Worm (Caenorhabditis elegans): ENCODE results near the gene Y116A8C.29.

ce11 chrIV:17126512-17126911 is 32.7 kb downstream of the Y116A8C.29 start:
- TF ChIP-seq saeg-2 (GFP tag; IDR thresholded peaks at IDR 0.05) (no peak), hif-1 (tag; optimal IDR thresholded peaks at IDR 0.05) (no peak), spr-1 (tag; optimal IDR thresholded peaks at IDR 0.05) (no peak), daf-8 (GFP tag; IDR thresholded peaks at IDR 0.05) (no peak), zfp-2 (tag; optimal IDR thresholded peaks at IDR 0.05) (no peak), jun-1 (tag; optimal IDR thresholded peaks at IDR 0.05) (no peak), nhr-102 (tag; optimal IDR thresholded peaks at IDR 0.05) (no peak), ceh-20 (GFP tag; IDR thresholded peaks at IDR 0.05) (no peak), unc-130 (GFP tag; optimal IDR thresholded peaks at IDR 0.05) (no peak), lin-29 (GFP tag; IDR thresholded peaks at IDR 0.05) (no peak), ztf-11 (tag; optimal IDR thresholded peaks at IDR 0.05) (no peak)

All from whole organism, L4 larva.